Worm (Caenorhabditis elegans) whole organism, L3 larva: ENCODE results near the gene tat-3.

Source experiments
- ZK546.5 ChIP-seq: sonication (generic microtip); optimal IDR thresholded peaks from 2 replicates; lab custom pipeline; 2017; ENCODE audit warnings: missing biosample characterization, missing genetic modification characterization
- ama-1 ChIP-seq: fragments of 150-350 bp; optimal IDR thresholded peaks from 2 replicates; lab custom pipeline; 2018
- ceh-16 ChIP-seq: sonication (generic microtip); optimal IDR thresholded peaks from 2 replicates; lab custom pipeline; 2017; ENCODE audit warnings: missing biosample characterization, missing genetic modification characterization
- ceh-82 ChIP-seq: fragments of 150-350 bp; optimal IDR thresholded peaks from 2 replicates; lab custom pipeline; 2014; ENCODE audit warnings: missing biosample characterization, missing genetic modification characterization
- daf-12 ChIP-seq: fragments of 150-350 bp; optimal IDR thresholded peaks from 2 replicates; lab custom pipeline; 2014; ENCODE audit warnings: missing biosample characterization, missing genetic modification reagents, missing genetic modification characterization
- egl-27 ChIP-seq: sonication (generic microtip); optimal IDR thresholded peaks from 4 replicates; lab custom pipeline; 2017; ENCODE audit warnings: missing biosample characterization, missing genetic modification reagents, missing genetic modification characterization
- egl-5 ChIP-seq: fragments of 150-350 bp; optimal IDR thresholded peaks from 2 replicates; lab custom pipeline; 2017; ENCODE audit warnings: missing biosample characterization, missing genetic modification reagents, missing genetic modification characterization, inconsistent platforms
- elt-2 ChIP-seq: sonication (generic microtip); optimal IDR thresholded peaks from 2 replicates; lab custom pipeline; 2016; ENCODE audit warnings: missing genetic modification reagents, mild to moderate bottlenecking, missing genetic modification characterization, missing compliant biosample characterization
- elt-3 ChIP-seq, 3 experiments: fragments of 150-350 bp in 1 of 3; sonication (generic microtip) in 2 of 3; optimal IDR thresholded peaks; 2 replicates in 2 of 3; 4 replicates in 1 of 3; lab custom pipeline; 2014 to 2017; ENCODE audit warnings: missing biosample characterization in 3 of 3, missing genetic modification characterization in 3 of 3
- eor-1 ChIP-seq, 2 experiments: fragments of 150-350 bp; optimal IDR thresholded peaks; 2 replicates each; lab custom pipeline; 2014 to 2018; ENCODE audit warnings: missing biosample characterization in 2 of 2, missing genetic modification characterization in 2 of 2
- fkh-10 ChIP-seq: sonication (generic microtip); optimal IDR thresholded peaks from 2 replicates; lab custom pipeline; 2017; ENCODE audit warnings: missing biosample characterization, missing genetic modification reagents, missing genetic modification characterization
- fkh-2 ChIP-seq: fragments of 150-350 bp; optimal IDR thresholded peaks from 2 replicates; lab custom pipeline; 2014; ENCODE audit warnings: missing biosample characterization, missing genetic modification reagents, missing genetic modification characterization
- hmg-11 ChIP-seq: sonication (generic microtip); optimal IDR thresholded peaks from 2 replicates; lab custom pipeline; 2016; ENCODE audit warnings: missing genetic modification characterization, missing compliant biosample characterization
- lin-15B ChIP-seq: fragments of 150-350 bp; optimal IDR thresholded peaks from 2 replicates; lab custom pipeline; 2014; ENCODE audit warnings: missing biosample characterization, missing genetic modification characterization
- lin-39 ChIP-seq: fragments of 150-350 bp; optimal IDR thresholded peaks from 2 replicates; lab custom pipeline; 2018; ENCODE audit warnings: missing biosample characterization, missing genetic modification reagents, missing genetic modification characterization
- mdl-1 ChIP-seq: fragments of 150-350 bp; optimal IDR thresholded peaks from 2 replicates; lab custom pipeline; 2014; ENCODE audit warnings: missing biosample characterization, missing genetic modification characterization
- nhr-11 ChIP-seq: fragments of 150-350 bp; optimal IDR thresholded peaks from 2 replicates; lab custom pipeline; 2014; ENCODE audit warnings: missing biosample characterization, missing genetic modification characterization
- nhr-12 ChIP-seq: fragments of 150-350 bp; optimal IDR thresholded peaks from 2 replicates; lab custom pipeline; 2014; ENCODE audit warnings: missing biosample characterization, missing genetic modification characterization
- nhr-23 ChIP-seq: fragments of 150-350 bp; optimal IDR thresholded peaks from 2 replicates; lab custom pipeline; 2014; ENCODE audit warnings: missing biosample characterization, missing genetic modification reagents, missing genetic modification characterization
- nhr-25 ChIP-seq: sonication (generic microtip); optimal IDR thresholded peaks from 2 replicates; lab custom pipeline; 2017; ENCODE audit warnings: missing biosample characterization, missing genetic modification characterization
- nhr-28 ChIP-seq: fragments of 150-350 bp; optimal IDR thresholded peaks from 2 replicates; lab custom pipeline; 2014; ENCODE audit warnings: missing biosample characterization, missing genetic modification characterization
- nhr-67 ChIP-seq: fragments of 150-350 bp; optimal IDR thresholded peaks from 2 replicates; lab custom pipeline; 2014; ENCODE audit warnings: missing biosample characterization, missing genetic modification characterization
- nhr-76 ChIP-seq: fragments of 150-350 bp; sonication (generic microtip); optimal IDR thresholded peaks from 5 replicates; lab custom pipeline; 2014; ENCODE audit warnings: missing biosample characterization, missing genetic modification characterization
- nhr-77 ChIP-seq: fragments of 150-350 bp; optimal IDR thresholded peaks from 2 replicates; lab custom pipeline; 2014; ENCODE audit warnings: missing biosample characterization, missing genetic modification characterization
- pha-4 ChIP-seq: fragments of 150-350 bp; optimal IDR thresholded peaks from 2 replicates; lab custom pipeline; 2014; ENCODE audit warnings: missing biosample characterization, missing genetic modification reagents, missing genetic modification characterization
- sea-2 ChIP-seq: fragments of 150-350 bp; sonication (generic microtip); optimal IDR thresholded peaks from 4 replicates; lab custom pipeline; 2014; ENCODE audit warnings: missing biosample characterization, missing genetic modification reagents, missing genetic modification characterization
- skn-1 ChIP-seq: fragments of 150-350 bp; optimal IDR thresholded peaks from 2 replicates; lab custom pipeline; 2014; ENCODE audit warnings: missing biosample characterization, missing genetic modification characterization
- snpc-4 ChIP-seq: fragments of 150-350 bp; optimal IDR thresholded peaks from 2 replicates; lab custom pipeline; 2014; ENCODE audit warnings: missing biosample characterization, missing genetic modification characterization
- unc-62 ChIP-seq: fragments of 150-350 bp; sonication (generic microtip); optimal IDR thresholded peaks from 4 replicates; lab custom pipeline; 2014; ENCODE audit warnings: missing biosample characterization, missing genetic modification reagents, missing genetic modification characterization
- zag-1 ChIP-seq: fragments of 150-350 bp; optimal IDR thresholded peaks from 2 replicates; lab custom pipeline; 2014; ENCODE audit warnings: missing biosample characterization, missing genetic modification characterization
- ztf-11 ChIP-seq: fragments of 150-350 bp; optimal IDR thresholded peaks from 2 replicates; lab custom pipeline; 2014; ENCODE audit warnings: missing biosample characterization, missing genetic modification characterization
- ztf-4 ChIP-seq: fragments of 150-350 bp; optimal IDR thresholded peaks from 2 replicates; lab custom pipeline; 2014; ENCODE audit warnings: missing biosample characterization, missing genetic modification characterization

Gene tat-3

DNA sequence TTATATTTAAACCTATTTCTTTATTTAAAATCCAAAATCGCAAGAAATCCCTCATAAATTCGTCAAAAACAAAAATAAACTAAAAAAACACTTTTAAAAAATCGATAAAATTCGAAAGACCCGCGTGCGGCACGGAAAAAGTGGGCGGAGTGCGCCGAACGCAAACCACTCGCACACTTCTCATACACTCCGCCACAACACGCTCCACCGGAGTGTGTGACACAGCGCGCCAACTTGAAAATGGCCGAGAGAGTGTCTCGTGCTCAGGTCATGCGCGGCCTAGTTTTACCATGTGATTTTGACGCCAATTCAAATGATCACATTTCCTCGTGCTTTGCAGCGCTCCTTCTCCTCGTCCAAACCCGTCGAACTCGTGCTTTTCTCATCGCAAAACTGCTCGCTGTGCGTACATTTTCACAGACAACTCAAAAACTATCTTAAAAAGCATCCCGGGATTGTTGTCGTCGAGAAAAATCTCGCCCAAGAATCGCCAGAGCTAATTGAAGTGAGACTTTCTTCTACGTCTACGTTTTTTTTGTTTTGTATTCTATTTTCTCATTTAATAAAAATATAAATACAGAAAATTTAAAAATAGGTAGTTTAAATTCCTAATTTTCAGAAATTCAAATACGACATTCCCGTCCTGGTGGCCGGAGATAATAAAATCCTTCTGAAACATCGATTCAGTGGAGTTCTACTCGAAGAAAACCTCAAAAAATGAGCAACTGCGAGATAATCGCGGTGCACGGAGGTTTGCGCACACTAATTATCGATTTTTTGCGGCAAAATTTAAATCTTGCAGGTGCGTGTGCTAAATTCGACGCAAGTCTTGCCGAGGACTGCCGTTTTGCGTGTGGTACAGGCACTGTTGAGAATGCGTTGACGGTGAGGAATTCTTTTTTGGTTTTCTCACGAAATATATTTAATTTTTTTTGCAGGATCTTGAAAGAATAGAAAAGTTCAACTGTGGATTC lies 28.8 kb upstream of the tat-3 start, which contains the start of gene tasp-1 (continued):
- TF ChIP-seq unc-62 (GFP tag; lab: Kevin White, UChicago): peak; percentile 100
- TF ChIP-seq snpc-4 (tag; lab: Kevin White, UChicago): peak; percentile 97
- peak; percentile 100 for TF ChIP-seq nhr-25 (tag; lab: Kevin White, UChicago)
- TF ChIP-seq daf-12: peak; percentile 83
- peak in 1 of 2 experiments; percentile 50 for TF ChIP-seq eor-1 (tag; optimal IDR thresholded peaks at IDR 0.05; lab: Kevin White, UChicago)
- peak; percentile 76 for TF ChIP-seq ztf-11 (tag; lab: Kevin White, UChicago)
- TF ChIP-seq ama-1 (lab: Kevin White, UChicago): peak; percentile 85
- peak; percentile 97 for TF ChIP-seq egl-27 (tag; lab: Kevin White, UChicago)
- TF ChIP-seq ceh-16 (tag; lab: Kevin White, UChicago): peak; percentile 77
- peak; percentile 100 for TF ChIP-seq fkh-10
- peak; percentile 99 for TF ChIP-seq mdl-1 (tag; lab: Kevin White, UChicago)
- TF ChIP-seq ceh-82 (tag; lab: Kevin White, UChicago): peak; percentile 99
- TF ChIP-seq zag-1 (tag; lab: Kevin White, UChicago): peak; percentile 90
- peak; percentile 100 for TF ChIP-seq lin-15B (tag; lab: Kevin White, UChicago)
- peak; percentile 94 for TF ChIP-seq nhr-76 (tag; lab: Kevin White, UChicago)

DNA sequence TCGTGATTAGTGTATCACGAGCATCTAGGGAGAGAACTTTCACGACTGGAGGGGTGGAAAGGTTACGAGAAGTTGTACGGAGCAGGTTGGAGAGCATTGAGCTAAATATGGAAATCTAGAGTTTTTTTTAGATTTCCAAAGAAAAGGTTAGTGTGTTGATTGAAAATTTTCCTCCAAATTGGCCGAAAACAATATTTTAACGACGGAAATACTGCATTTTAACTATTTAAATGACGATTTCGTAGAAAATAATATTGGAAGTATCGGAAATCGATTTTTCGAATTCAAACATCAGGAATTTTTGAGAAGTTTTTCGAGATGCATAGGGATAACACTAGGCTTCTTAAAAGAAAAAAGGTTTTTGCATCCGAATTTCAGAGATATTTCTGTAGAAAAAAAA lies 27.9 kb upstream of the tat-3 start, which contains the start of gene K01G5.10:
Gene K01G5.10 (minus strand): TSS at position 101 of the 400 bp plus-strand sequence.
- no peak for TF ChIP-seq pha-4 (tag; lab: Kevin White, UChicago)
- TF ChIP-seq sea-2 (GFP tag; lab: Kevin White, UChicago): no peak
- TF ChIP-seq egl-27 (tag; lab: Kevin White, UChicago): no peak
- no peak for TF ChIP-seq ama-1 (lab: Kevin White, UChicago)
- no peak for TF ChIP-seq nhr-23 (tag; lab: Kevin White, UChicago)
- TF ChIP-seq ZK546.5: no peak
- no peak for TF ChIP-seq eor-1 (tag; optimal IDR thresholded peaks at IDR 0.05; lab: Kevin White, UChicago)
- no peak for TF ChIP-seq hmg-11 (tag; lab: Kevin White, UChicago)
- no peak for TF ChIP-seq skn-1 (tag; lab: Kevin White, UChicago)
- no peak for TF ChIP-seq unc-62 (GFP tag; lab: Kevin White, UChicago)
- no peak for TF ChIP-seq fkh-2 (tag; lab: Kevin White, UChicago)
- no peak for TF ChIP-seq ceh-16 (tag; lab: Kevin White, UChicago)
- TF ChIP-seq lin-39 (tag; lab: Kevin White, UChicago): no peak
- TF ChIP-seq elt-2: no peak
- no peak for TF ChIP-seq nhr-28
- TF ChIP-seq ztf-4 (tag; lab: Kevin White, UChicago): no peak
- no peak for TF ChIP-seq nhr-12 (tag; lab: Kevin White, UChicago)
- TF ChIP-seq nhr-77: no peak
- TF ChIP-seq egl-5: no peak

DNA sequence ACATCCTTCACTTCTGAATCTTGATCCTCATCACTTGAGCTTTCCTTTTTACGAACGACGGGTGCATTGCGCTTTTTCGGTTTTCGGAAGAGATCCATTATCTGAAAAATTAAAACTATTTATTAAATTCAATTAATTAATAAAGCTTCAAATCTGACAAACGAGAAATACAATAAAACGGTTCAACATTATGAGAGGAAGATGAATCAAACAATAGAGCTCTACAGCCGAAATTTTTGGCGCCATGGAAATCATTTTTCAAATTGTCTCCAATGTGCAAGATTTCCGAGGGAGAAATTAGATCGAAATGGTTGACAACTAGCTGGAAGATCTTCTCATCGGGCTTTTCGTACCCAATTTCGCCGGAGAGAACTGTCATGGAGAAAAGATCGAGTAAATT lies 27.0 kb upstream of the tat-3 start, which contains the start of gene rnf-113:
Gene rnf-113 (minus strand): TSS at position 101 of the 400 bp plus-strand sequence.
- no peak for TF ChIP-seq nhr-67 (tag; lab: Kevin White, UChicago)
- TF ChIP-seq nhr-25 (tag; lab: Kevin White, UChicago): no peak
- TF ChIP-seq egl-5: no peak
- TF ChIP-seq nhr-77: no peak
- TF ChIP-seq egl-27 (tag; lab: Kevin White, UChicago): no peak
- TF ChIP-seq zag-1 (tag; lab: Kevin White, UChicago): no peak
- TF ChIP-seq elt-2: no peak
- TF ChIP-seq elt-3 (tag; optimal IDR thresholded peaks at IDR 0.05; lab: Kevin White, UChicago): no peak
- TF ChIP-seq, all 47 proteins: peak for 0

DNA sequence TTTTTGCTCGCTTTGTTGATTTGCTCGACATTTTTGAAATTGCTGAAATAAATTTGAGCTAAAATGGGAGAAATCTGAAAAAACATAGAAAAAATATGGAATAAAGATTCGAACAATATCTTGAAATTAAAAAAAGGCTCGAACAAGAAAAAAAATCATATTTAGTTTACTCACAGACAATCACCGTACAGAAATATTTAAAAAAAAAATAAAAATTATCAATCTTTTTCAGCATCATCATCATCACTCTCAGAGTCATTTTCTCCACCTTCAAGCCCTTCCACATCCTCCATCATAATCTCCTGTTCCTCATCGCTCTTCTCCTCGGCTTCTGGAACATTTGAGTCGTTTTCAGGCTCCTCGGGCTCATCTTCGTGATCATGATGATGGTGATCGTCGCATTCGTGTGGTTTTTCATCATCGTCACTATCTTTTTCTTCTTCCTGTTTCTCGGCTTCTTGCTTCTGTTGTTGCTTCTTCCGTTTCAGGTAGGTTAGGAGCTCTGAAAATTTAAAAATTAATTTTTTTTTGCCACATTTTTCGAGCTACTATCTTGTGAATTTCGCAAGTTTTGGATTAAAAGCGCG lies 25.1 kb upstream of the tat-3 start, which contains the start of gene hpl-2:
Gene hpl-2 (minus strand): TSS at position 51 of the 587 bp plus-strand sequence.
- no peak for TF ChIP-seq eor-1 (tag; optimal IDR thresholded peaks at IDR 0.05; lab: Kevin White, UChicago)
- TF ChIP-seq egl-27 (tag; lab: Kevin White, UChicago): no peak
- TF ChIP-seq nhr-11 (tag; lab: Kevin White, UChicago): no peak
- no peak for TF ChIP-seq elt-3 (tag; optimal IDR thresholded peaks at IDR 0.05; lab: Kevin White, UChicago)
- TF ChIP-seq, all 47 proteins: peak for 0
